Worm (Caenorhabditis elegans) whole organism, L2 larva: Measurements from ENCODE around the gene mrpl-49.

Experiments used
- C34F6.9 ChIP-seq: fragments of 150-350 bp; optimal IDR thresholded peaks from 2 replicates; lab custom pipeline; 2014; ENCODE audit warnings: missing biosample characterization, missing genetic modification characterization
- F13H6.1 ChIP-seq: sonication (generic microtip); optimal IDR thresholded peaks from 2 replicates; lab custom pipeline; 2016; ENCODE audit warnings: missing genetic modification characterization, missing compliant biosample characterization
- R02D3.7 ChIP-seq: fragments of 150-350 bp; optimal IDR thresholded peaks from 2 replicates; lab custom pipeline; 2014; ENCODE audit warnings: missing biosample characterization, missing genetic modification characterization
- ZK546.5 ChIP-seq: sonication (generic microtip); optimal IDR thresholded peaks from 2 replicates; lab custom pipeline; 2017; ENCODE audit warnings: missing biosample characterization, missing genetic modification characterization
- alr-1 ChIP-seq: fragments of 150-350 bp; optimal IDR thresholded peaks from 2 replicates; lab custom pipeline; 2014; ENCODE audit warnings: missing biosample characterization, missing genetic modification characterization
- aly-2 ChIP-seq: fragments of 150-350 bp; optimal IDR thresholded peaks from 2 replicates; lab custom pipeline; 2014; ENCODE audit warnings: missing biosample characterization, missing genetic modification characterization
- ama-1 ChIP-seq: fragments of 150-350 bp; optimal IDR thresholded peaks from 2 replicates; lab custom pipeline; 2018; ENCODE audit warnings: inconsistent platforms
- blmp-1 ChIP-seq: sonication (generic microtip); optimal IDR thresholded peaks from 2 replicates; lab custom pipeline; 2017; ENCODE audit warnings: missing genetic modification characterization, mild to moderate bottlenecking, missing compliant biosample characterization, antibody characterized with exemption, moderate library complexity; ENCODE audit not compliant: insufficient read depth
- ceh-16 ChIP-seq: fragments of 150-350 bp; optimal IDR thresholded peaks from 2 replicates; lab custom pipeline; 2014; ENCODE audit warnings: missing biosample characterization, missing genetic modification characterization
- ceh-82 ChIP-seq: fragments of 150-350 bp; optimal IDR thresholded peaks from 2 replicates; lab custom pipeline; 2014; ENCODE audit warnings: missing biosample characterization, missing genetic modification characterization
- crh-2 ChIP-seq: sonication (generic microtip); optimal IDR thresholded peaks from 2 replicates; lab custom pipeline; 2017; ENCODE audit warnings: missing biosample characterization, missing genetic modification characterization
- egl-27 ChIP-seq: sonication (generic microtip); optimal IDR thresholded peaks from 3 replicates; lab custom pipeline; 2017; ENCODE audit warnings: missing biosample characterization, missing genetic modification reagents, missing genetic modification characterization
- elt-3 ChIP-seq: sonication (generic microtip); optimal IDR thresholded peaks from 2 replicates; lab custom pipeline; 2017; ENCODE audit warnings: missing biosample characterization, missing genetic modification characterization
- fos-1 ChIP-seq: fragments of 150-350 bp; optimal IDR thresholded peaks from 2 replicates; lab custom pipeline; 2014; ENCODE audit warnings: missing biosample characterization, missing genetic modification characterization
- gmeb-1 ChIP-seq: fragments of 150-350 bp; optimal IDR thresholded peaks from 2 replicates; lab custom pipeline; 2014; ENCODE audit warnings: missing biosample characterization, missing genetic modification characterization
- lin-13 ChIP-seq: fragments of 150-350 bp; optimal IDR thresholded peaks from 2 replicates; lab custom pipeline; 2014; ENCODE audit warnings: missing biosample characterization, missing genetic modification reagents, missing genetic modification characterization
- lin-39 ChIP-seq: fragments of 150-350 bp; optimal IDR thresholded peaks from 2 replicates; lab custom pipeline; 2014; ENCODE audit warnings: missing biosample characterization, missing genetic modification reagents, missing genetic modification characterization
- mab-5 ChIP-seq: fragments of 150-350 bp; optimal IDR thresholded peaks from 2 replicates; lab custom pipeline; 2014; ENCODE audit warnings: missing biosample characterization, missing genetic modification characterization
- mdl-1 ChIP-seq, 2 experiments: fragments of 150-350 bp in 1 of 2; sonication (generic microtip) in 1 of 2; optimal IDR thresholded peaks; 2 replicates each; lab custom pipeline; 2017; ENCODE audit warnings: missing biosample characterization in 2 of 2, missing genetic modification characterization in 2 of 2
- nhr-10 ChIP-seq: sonication (generic microtip); optimal IDR thresholded peaks from 2 replicates; lab custom pipeline; 2017; ENCODE audit warnings: missing biosample characterization, missing genetic modification characterization
- nhr-11 ChIP-seq: fragments of 150-350 bp; optimal IDR thresholded peaks from 2 replicates; lab custom pipeline; 2014; ENCODE audit warnings: missing biosample characterization, missing genetic modification characterization
- nhr-12 ChIP-seq: fragments of 150-350 bp; optimal IDR thresholded peaks from 2 replicates; lab custom pipeline; 2014; ENCODE audit warnings: missing biosample characterization, missing genetic modification characterization
- nhr-129 ChIP-seq: fragments of 150-350 bp; optimal IDR thresholded peaks from 2 replicates; lab custom pipeline; 2014; ENCODE audit warnings: missing biosample characterization, missing genetic modification characterization
- nhr-21 ChIP-seq: fragments of 150-350 bp; optimal IDR thresholded peaks from 2 replicates; lab custom pipeline; 2014; ENCODE audit warnings: missing biosample characterization, missing genetic modification characterization
- nhr-23 ChIP-seq: fragments of 150-350 bp; optimal IDR thresholded peaks from 2 replicates; lab custom pipeline; 2014; ENCODE audit warnings: missing biosample characterization, missing genetic modification reagents, missing genetic modification characterization
- nhr-237 ChIP-seq: fragments of 150-350 bp; optimal IDR thresholded peaks from 2 replicates; lab custom pipeline; 2014; ENCODE audit warnings: missing biosample characterization, missing genetic modification characterization
- nhr-25 ChIP-seq: fragments of 150-350 bp; sonication (generic microtip); optimal IDR thresholded peaks from 3 replicates; lab custom pipeline; 2014; ENCODE audit warnings: missing biosample characterization, missing genetic modification characterization
- nhr-6 ChIP-seq: fragments of 150-350 bp; optimal IDR thresholded peaks from 2 replicates; lab custom pipeline; 2014; ENCODE audit warnings: missing biosample characterization, missing genetic modification characterization
- nhr-77 ChIP-seq: fragments of 150-350 bp; optimal IDR thresholded peaks from 2 replicates; lab custom pipeline; 2014; ENCODE audit warnings: missing biosample characterization, missing genetic modification characterization
- peb-1 ChIP-seq: fragments of 150-350 bp; optimal IDR thresholded peaks from 2 replicates; lab custom pipeline; 2014; ENCODE audit warnings: missing biosample characterization, missing genetic modification characterization
- sem-4 ChIP-seq: fragments of 150-350 bp; optimal IDR thresholded peaks from 2 replicates; lab custom pipeline; 2014; ENCODE audit warnings: missing biosample characterization, missing genetic modification reagents, missing genetic modification characterization
- skn-1 ChIP-seq: sonication (generic microtip); optimal IDR thresholded peaks from 2 replicates; lab custom pipeline; 2017; ENCODE audit warnings: missing biosample characterization, missing genetic modification characterization
- sma-3 ChIP-seq: sonication (generic microtip); optimal IDR thresholded peaks from 2 replicates; lab custom pipeline; 2016; ENCODE audit warnings: missing genetic modification reagents, missing genetic modification characterization, missing compliant biosample characterization
- sma-9 ChIP-seq, 2 experiments: fragments of 150-350 bp in 1 of 2; sonication (generic microtip) in 1 of 2; optimal IDR thresholded peaks; 2 replicates each; lab custom pipeline; 2014 to 2016; ENCODE audit warnings: missing genetic modification characterization in 2 of 2, mild to moderate bottlenecking in 1 of 2, missing biosample characterization in 1 of 2, missing compliant biosample characterization in 1 of 2, missing genetic modification reagents in 1 of 2, moderate library complexity in 1 of 2
- snpc-4 ChIP-seq: fragments of 150-350 bp; optimal IDR thresholded peaks from 2 replicates; lab custom pipeline; 2014; ENCODE audit warnings: missing biosample characterization, missing genetic modification characterization
- unc-39 ChIP-seq: fragments of 150-350 bp; optimal IDR thresholded peaks from 2 replicates; lab custom pipeline; 2014; ENCODE audit warnings: missing biosample characterization, missing genetic modification characterization
- unc-55 ChIP-seq: fragments of 150-350 bp; sonication (generic microtip); optimal IDR thresholded peaks from 3 replicates; lab custom pipeline; 2014; ENCODE audit warnings: missing biosample characterization, missing genetic modification reagents, missing genetic modification characterization
- unc-62 ChIP-seq: fragments of 150-350 bp; optimal IDR thresholded peaks from 2 replicates; lab custom pipeline; 2014; ENCODE audit warnings: missing biosample characterization, missing genetic modification reagents, missing genetic modification characterization
- ztf-1 ChIP-seq: fragments of 200-800 bp; sonication (Bioruptor generic); conservative IDR thresholded peaks from 2 replicates; pipeline ENCODE4 v1.3.6; 2022; ENCODE audit warnings: missing genetic modification characterization, missing compliant biosample characterization
- ztf-11 ChIP-seq: sonication (generic microtip); optimal IDR thresholded peaks from 2 replicates; lab custom pipeline; 2017; ENCODE audit warnings: missing biosample characterization, missing genetic modification characterization
- ztf-4 ChIP-seq: fragments of 150-350 bp; optimal IDR thresholded peaks from 2 replicates; lab custom pipeline; 2014; ENCODE audit warnings: missing biosample characterization, missing genetic modification characterization

mrpl-49 gene

DNA sequence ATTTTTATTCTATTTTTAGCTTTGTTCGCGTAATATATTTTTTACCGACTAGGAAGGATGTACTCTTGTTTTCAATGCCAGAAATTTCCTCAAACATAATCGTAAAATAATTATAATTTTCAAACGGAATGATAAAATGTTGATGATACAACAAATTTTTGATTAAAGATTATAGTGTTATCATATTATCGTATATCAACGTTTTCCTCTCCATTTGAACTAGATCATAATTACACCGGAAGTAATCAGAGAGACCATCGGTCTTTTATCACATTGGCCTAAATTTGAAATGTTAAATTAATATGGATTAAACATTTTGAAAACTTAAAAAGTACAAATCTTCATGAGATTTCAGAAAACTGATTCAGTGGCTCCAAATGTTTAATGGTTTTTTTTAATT is 4.3 kb downstream of the mrpl-49 start:
- TF ChIP-seq nhr-77 (tag; lab: Kevin White, UChicago) (no peak), ztf-11 (tag; lab: Kevin White, UChicago) (no peak), ztf-4 (tag; lab: Kevin White, UChicago) (no peak), elt-3 (no peak), ama-1 (lab: Kevin White, UChicago) (no peak), sma-9 (GFP tag; optimal IDR thresholded peaks at IDR 0.05; lab: Kevin White, UChicago) (peak; percentile 46), sma-9 (tag; optimal IDR thresholded peaks at IDR 0.05; lab: Kevin White, UChicago) (no peak), nhr-25 (tag; lab: Kevin White, UChicago) (no peak), nhr-23 (tag; lab: Kevin White, UChicago) (no peak), unc-39 (no peak), nhr-10 (no peak), crh-2 (tag; lab: Kevin White, UChicago) (peak; percentile 18), ceh-82 (no peak), ztf-1 (no peak), sma-3 (GFP tag; lab: Kevin White, UChicago) (no peak), ZK546.5 (no peak), aly-2 (tag; lab: Kevin White, UChicago) (no peak), unc-62 (GFP tag; lab: Kevin White, UChicago) (no peak), C34F6.9 (tag; lab: Kevin White, UChicago) (no peak), gmeb-1 (tag; lab: Kevin White, UChicago) (no peak), skn-1 (no peak), lin-13 (GFP tag; lab: Kevin White, UChicago) (no peak), nhr-21 (tag; lab: Kevin White, UChicago) (no peak), nhr-11 (no peak), fos-1 (peak; percentile 62)

DNA sequence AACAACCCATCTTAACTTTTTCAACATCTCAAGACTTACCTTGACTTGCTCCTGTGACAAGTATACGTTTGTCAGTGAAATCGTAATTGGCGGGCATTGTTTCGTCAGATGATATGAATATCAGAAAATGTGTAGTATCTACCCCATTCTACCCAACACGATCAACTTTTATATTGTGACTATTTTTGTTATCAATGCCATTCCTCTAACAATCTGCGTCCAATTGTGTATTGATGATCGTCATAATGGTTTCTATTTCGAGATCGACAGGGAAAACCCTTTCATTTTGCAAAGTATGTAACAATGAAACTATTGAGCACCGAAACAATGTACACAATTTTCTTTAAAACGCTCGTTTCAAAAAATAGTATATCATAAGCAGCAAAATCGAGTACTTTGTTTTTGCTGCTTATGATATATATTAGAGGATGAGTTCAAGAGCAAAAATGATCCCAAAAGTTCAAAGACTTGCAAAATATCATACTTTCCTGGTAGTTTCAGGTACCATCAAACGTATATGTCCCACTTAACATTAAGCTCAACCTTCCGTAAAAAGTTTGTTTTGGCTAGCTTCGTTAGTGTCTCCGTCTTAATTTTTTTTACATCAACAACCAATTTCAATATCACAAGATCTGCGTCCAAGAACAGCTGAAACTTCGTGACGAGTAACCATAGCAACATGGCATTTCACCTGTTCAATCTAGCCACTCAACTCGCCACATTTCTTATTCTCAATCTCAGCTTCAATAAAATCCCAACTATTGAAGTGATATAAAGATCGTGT is 5.2 kb downstream of the mrpl-49 start, which contains the start of the genes dhs-21 and xbx-9:
dhs-21 (minus strand) TSS at position 181 of the 784 bp plus-strand sequence.
xbx-9 (plus strand) TSS at position 734 of the 784 bp plus-strand sequence.
- TF ChIP-seq nhr-129 (tag; lab: Kevin White, UChicago), result peak; percentile 87
- no peak for TF ChIP-seq ztf-1
- TF ChIP-seq nhr-12 (tag; lab: Kevin White, UChicago), result no peak
- TF ChIP-seq sma-3 (GFP tag; lab: Kevin White, UChicago), result peak; percentile 11
- TF ChIP-seq aly-2 (tag; lab: Kevin White, UChicago), result no peak
- TF ChIP-seq sma-9 (GFP tag; optimal IDR thresholded peaks at IDR 0.05; lab: Kevin White, UChicago), result peak; percentile 50
- TF ChIP-seq sma-9 (tag; optimal IDR thresholded peaks at IDR 0.05; lab: Kevin White, UChicago), result no peak
- peak; percentile 59 for TF ChIP-seq fos-1

DNA sequence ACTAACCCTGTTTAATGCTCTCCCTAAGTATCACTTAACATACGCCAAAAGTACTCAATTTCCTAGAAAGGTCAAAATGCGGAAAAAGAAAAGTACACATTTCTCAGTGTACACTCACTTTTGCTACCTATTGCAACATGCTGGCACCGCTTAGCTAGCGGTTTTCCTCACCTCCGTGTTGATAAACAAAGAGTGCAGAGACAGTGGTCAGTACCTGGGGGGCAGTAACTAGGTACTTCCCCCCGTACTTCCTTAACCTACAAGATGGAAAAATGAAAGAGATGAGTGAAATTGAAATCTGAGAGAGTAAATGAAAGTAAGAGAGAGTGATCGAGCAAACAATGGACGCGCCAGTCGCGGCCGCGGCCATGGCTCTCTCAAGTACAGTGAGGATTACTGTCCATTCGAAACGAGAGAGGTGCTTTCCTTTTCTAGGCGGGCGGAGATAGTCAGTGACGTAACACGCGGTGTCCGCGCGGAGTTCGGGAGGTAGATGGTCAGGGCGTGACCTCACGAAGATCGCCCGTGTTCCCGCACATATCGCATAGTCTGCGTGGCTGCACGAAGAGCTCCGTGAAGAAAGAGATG is 7.8 kb downstream of the mrpl-49 start, which contains the start of gene cky-1:
cky-1 (plus strand) TSS at position 538 of the 588 bp plus-strand sequence.
- TF ChIP-seq peb-1 (tag; lab: Kevin White, UChicago) (peak; percentile 71), egl-27 (tag; lab: Kevin White, UChicago) (no peak)

DNA sequence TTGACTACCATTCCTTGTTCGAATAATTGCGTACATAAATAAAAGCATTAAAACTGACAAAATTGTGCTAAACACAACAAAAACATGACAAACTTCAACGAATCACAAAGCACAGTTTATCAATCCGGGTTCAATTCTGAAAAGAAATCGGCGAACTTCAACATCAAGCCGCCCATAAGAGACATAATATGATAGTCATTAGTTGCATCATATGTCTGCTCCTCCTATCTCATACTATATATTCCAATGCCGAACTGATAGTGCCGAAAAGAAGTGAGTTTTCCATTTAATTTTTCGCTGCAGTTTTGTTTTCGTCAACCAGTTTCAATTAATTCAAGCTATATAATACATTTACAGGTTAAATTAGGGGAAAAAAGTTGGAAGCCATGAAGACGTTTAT is 13.3 kb downstream of the mrpl-49 start, which contains the start of gene hrg-7:
hrg-7 (plus strand) TSS at position 358 of the 400 bp plus-strand sequence.
- TF ChIP-seq crh-2 (tag; lab: Kevin White, UChicago) (peak; percentile 70), fos-1 (peak; percentile 82), unc-55 (GFP tag; lab: Kevin White, UChicago) (no peak), nhr-11 (no peak), snpc-4 (tag; lab: Kevin White, UChicago) (no peak), F13H6.1 (tag; lab: Kevin White, UChicago) (no peak), unc-39 (no peak), nhr-237 (tag; lab: Kevin White, UChicago) (no peak), aly-2 (tag; lab: Kevin White, UChicago) (no peak), nhr-21 (tag; lab: Kevin White, UChicago) (no peak), nhr-6 (no peak), lin-39 (tag; lab: Kevin White, UChicago) (no peak), gmeb-1 (tag; lab: Kevin White, UChicago) (peak; percentile 8), unc-62 (GFP tag; lab: Kevin White, UChicago) (no peak), skn-1 (no peak), R02D3.7 (tag; lab: Kevin White, UChicago) (no peak), egl-27 (tag; lab: Kevin White, UChicago) (no peak), ama-1 (lab: Kevin White, UChicago) (no peak), ztf-4 (tag; lab: Kevin White, UChicago) (no peak), ceh-16 (tag; lab: Kevin White, UChicago) (no peak), nhr-129 (tag; lab: Kevin White, UChicago) (peak; percentile 96), mdl-1 (tag; optimal IDR thresholded peaks at IDR 0.05; lab: Kevin White, UChicago) (no peak), nhr-77 (tag; lab: Kevin White, UChicago) (no peak), alr-1 (no peak), sma-9 (GFP tag; optimal IDR thresholded peaks at IDR 0.05; lab: Kevin White, UChicago) (peak; percentile 54), sma-9 (tag; optimal IDR thresholded peaks at IDR 0.05; lab: Kevin White, UChicago) (no peak), sem-4 (tag; lab: Kevin White, UChicago) (no peak), blmp-1 (tag; lab: Kevin White, UChicago) (no peak), nhr-23 (tag; lab: Kevin White, UChicago) (no peak), ztf-11 (tag; lab: Kevin White, UChicago) (no peak), lin-13 (GFP tag; lab: Kevin White, UChicago) (no peak), mab-5 (tag; lab: Kevin White, UChicago) (no peak), C34F6.9 (tag; lab: Kevin White, UChicago) (no peak)
